Worm (Caenorhabditis elegans): ENCODE results near the gene aak-1.

The aak-1 gene

ce11 chrIII:8779912-8780311 is 19.0 kb upstream of the aak-1 start, which contains the start of gene K02D10.4:
Gene K02D10.4 (minus strand): TSS chrIII:8780012.
- TF ChIP-seq aha-1 (tag) (peak; percentile 66), ceh-82 (tag; optimal IDR thresholded peaks at IDR 0.05) (no peak)

ce11 chrIII:8775953-8776352 is 15.1 kb upstream of the aak-1 start, which contains the start of gene snap-29:
Gene snap-29 (plus strand): TSS chrIII:8776253.
- no peak for TF ChIP-seq Y75B8A.6 (GFP tag; IDR thresholded peaks at IDR 0.05)
- no peak for TF ChIP-seq pqm-1 (tag; optimal IDR thresholded peaks at IDR 0.05)
- no peak for TF ChIP-seq unc-39 (tag; optimal IDR thresholded peaks at IDR 0.05)
- no peak for TF ChIP-seq lim-7 (GFP tag; IDR thresholded peaks at IDR 0.05)
- TF ChIP-seq fkh-10 (GFP tag; optimal IDR thresholded peaks at IDR 0.05), result no peak
- no peak for TF ChIP-seq daf-12 (tag; optimal IDR thresholded peaks at IDR 0.05)
- no peak for TF ChIP-seq lir-3 (tag; optimal IDR thresholded peaks at IDR 0.05)
- no peak for TF ChIP-seq aly-2 (tag; optimal IDR thresholded peaks at IDR 0.05)
- TF ChIP-seq nhr-76 (tag; optimal IDR thresholded peaks at IDR 0.05), result no peak
- TF ChIP-seq lin-29 (GFP tag; IDR thresholded peaks at IDR 0.05), result no peak
- TF ChIP-seq sdz-12 (GFP tag; optimal IDR thresholded peaks at IDR 0.05), result no peak
- TF ChIP-seq rbr-2 (tag; optimal IDR thresholded peaks at IDR 0.05), result no peak
- no peak for TF ChIP-seq lin-15B (tag; optimal IDR thresholded peaks at IDR 0.05)

ce11 chrIII:8773375-8773774 is 12.5 kb upstream of the aak-1 start:
- TF ChIP-seq aha-1 (tag) (peak; percentile 81), unc-62 (GFP tag; optimal IDR thresholded peaks at IDR 0.05 in 1 of 2) (peak in 1 of 2 experiments; percentile 91), unc-62 (tag; optimal IDR thresholded peaks at IDR 0.05) (no peak), mxl-2 (GFP tag; conservative IDR thresholded peaks at IDR 0.05) (no peak)

- TF ChIP-seq ztf-11 (tag; optimal IDR thresholded peaks at IDR 0.05), result no peak
- no peak for TF ChIP-seq ceh-44 (GFP tag; IDR thresholded peaks at IDR 0.05)
- TF ChIP-seq nhr-11 (tag; optimal IDR thresholded peaks at IDR 0.05), result peak; percentile 5
- TF ChIP-seq madf-5 (GFP tag; IDR thresholded peaks at IDR 0.05), result no peak
- TF ChIP-seq mxl-3 (GFP tag; optimal IDR thresholded peaks at IDR 0.05), result peak; percentile 85
- TF ChIP-seq dmd-6 (GFP tag; IDR thresholded peaks at IDR 0.05), result peak; percentile 21; the same call in 1 of the 2 replicates
- TF ChIP-seq nhr-111 (GFP tag; optimal IDR thresholded peaks at IDR 0.05), result no peak
- no peak for TF ChIP-seq snpc-1.2 (GFP tag; IDR thresholded peaks at IDR 0.05)
- no peak for TF ChIP-seq dmd-9 (GFP tag; IDR thresholded peaks at IDR 0.05)
- TF ChIP-seq hlh-11 (tag; optimal IDR thresholded peaks at IDR 0.05), result peak; percentile 48
- TF ChIP-seq nhr-77 (tag; optimal IDR thresholded peaks at IDR 0.05), result no peak
- no peak for TF ChIP-seq Y5F2A.4 (GFP tag; optimal IDR thresholded peaks at IDR 0.05)
- TF ChIP-seq nhr-42 (GFP tag; IDR thresholded peaks at IDR 0.05), result no peak
- TF ChIP-seq zag-1 (tag; optimal IDR thresholded peaks at IDR 0.05), result no peak
- no peak for TF ChIP-seq fkh-10 (GFP tag; optimal IDR thresholded peaks at IDR 0.05)
- TF ChIP-seq nhr-48 (tag; optimal IDR thresholded peaks at IDR 0.05), result peak; percentile 10
- no peak for TF ChIP-seq vab-7 (GFP tag; IDR thresholded peaks at IDR 0.05)
- TF ChIP-seq aha-1 (tag), result peak; percentile 28
- no peak for TF ChIP-seq rbr-2 (tag; optimal IDR thresholded peaks at IDR 0.05)
- no peak for TF ChIP-seq lir-3 (tag; optimal IDR thresholded peaks at IDR 0.05)
- no peak for TF ChIP-seq tra-1 (GFP tag; IDR thresholded peaks at IDR 0.05)
- TF ChIP-seq cey-2 (tag; optimal IDR thresholded peaks at IDR 0.05; ENCODE audit: borderline replicate concordance, insufficient read depth), result no peak
- TF ChIP-seq attf-4 (tag; optimal IDR thresholded peaks at IDR 0.05), result no peak
- no peak for TF ChIP-seq jun-1 (tag; optimal IDR thresholded peaks at IDR 0.05)
Measured at ce11 chrIII:8772428-8773027, 11.6 kb upstream of the aak-1 start.

Data from whole organism, L4 larva.